Fruit fly (Drosophila melanogaster) whole organism, embryonic: ENCODE results near the gene CG14561.

ENCODE experiments used
- C15 ChIP-seq: fragments of 200-800 bp; sonication (Bioruptor generic); IDR thresholded peaks from 3 replicates; pipeline ENCODE4 v1.3.6; 2022; ENCODE audit warnings: missing biosample characterization, missing genetic modification characterization
- CG12219 ChIP-seq: fragments of 200-800 bp; sonication (Bioruptor generic); optimal IDR thresholded peaks from 3 replicates; lab custom pipeline; 2018; ENCODE audit warnings: missing biosample characterization, mild to moderate bottlenecking, missing genetic modification characterization
- CG12391 ChIP-seq: fragments of 200-800 bp; sonication (Bioruptor generic); optimal IDR thresholded peaks from 3 replicates; lab custom pipeline; 2018; ENCODE audit warnings: missing biosample characterization, mild to moderate bottlenecking, missing genetic modification characterization, moderate library complexity
- CG16815 ChIP-seq: fragments of 200-800 bp; sonication (Bioruptor generic); optimal IDR thresholded peaks from 3 replicates; lab custom pipeline; 2017; ENCODE audit warnings: missing biosample characterization, mild to moderate bottlenecking, missing genetic modification characterization
- CG17186 ChIP-seq: fragments of 200-800 bp; sonication (Bioruptor generic); optimal IDR thresholded peaks from 3 replicates; lab custom pipeline; 2017; ENCODE audit warnings: missing biosample characterization, missing genetic modification reagents, missing genetic modification characterization
- CG1792 ChIP-seq: fragments of 200-800 bp; sonication (Bioruptor generic); optimal IDR thresholded peaks from 2 replicates; lab custom pipeline; 2016; ENCODE audit warnings: missing biosample characterization, missing genetic modification characterization
- CG2875 ChIP-seq: fragments of 200-800 bp; sonication (Bioruptor generic); optimal IDR thresholded peaks from 2 replicates; lab custom pipeline; 2017; ENCODE audit warnings: missing biosample characterization, mild to moderate bottlenecking, missing genetic modification characterization, missing genetic modification reagents
- CG31388 ChIP-seq: fragments of 200-800 bp; sonication (Bioruptor generic); optimal IDR thresholded peaks from 2 replicates; lab custom pipeline; 2016; ENCODE audit warnings: missing biosample characterization, missing genetic modification characterization
- CG33557 ChIP-seq: fragments of 200-800 bp; sonication (Bioruptor generic); optimal IDR thresholded peaks from 2 replicates; lab custom pipeline; 2019; ENCODE audit warnings: missing biosample characterization, mild to moderate bottlenecking, missing genetic modification characterization, moderate library complexity
- CG3407 ChIP-seq: fragments of 200-800 bp; sonication (Bioruptor generic); optimal IDR thresholded peaks from 2 replicates; lab custom pipeline; 2018; ENCODE audit warnings: missing biosample characterization, mild to moderate bottlenecking, missing genetic modification characterization
- CG4360 ChIP-seq: fragments of 200-800 bp; sonication (Bioruptor generic); IDR thresholded peaks from 2 replicates; pipeline ENCODE4 v1.3.6; 2022; ENCODE audit warnings: missing biosample characterization, missing genetic modification characterization
- CG7357 ChIP-seq: fragments of 200-800 bp; sonication (Bioruptor generic); IDR thresholded peaks from 3 replicates; pipeline ENCODE4 v1.3.6; 2022; ENCODE audit warnings: missing biosample characterization, missing genetic modification characterization
- CG7963 ChIP-seq: fragments of 200-800 bp; sonication (Bioruptor generic); IDR thresholded peaks from 3 replicates; pipeline ENCODE4 v1.3.6; 2022; ENCODE audit warnings: missing biosample characterization, missing genetic modification characterization; ENCODE audit not compliant: partially characterized antibody
- CG8388 ChIP-seq: fragments of 200-800 bp; sonication (Bioruptor generic); optimal IDR thresholded peaks from 2 replicates; lab custom pipeline; 2019; ENCODE audit warnings: missing biosample characterization, mild to moderate bottlenecking, missing genetic modification characterization, moderate library complexity
- CG8944 ChIP-seq: fragments of 200-800 bp; sonication (Bioruptor generic); optimal IDR thresholded peaks from 3 replicates; lab custom pipeline; 2016; ENCODE audit warnings: missing biosample characterization, missing genetic modification characterization
- CG9215 ChIP-seq: fragments of 200-800 bp; sonication (Bioruptor generic); IDR thresholded peaks from 2 replicates; pipeline ENCODE4 v1.3.6; 2022; ENCODE audit warnings: missing biosample characterization, missing genetic modification characterization
- Camta ChIP-seq: fragments of 200-800 bp; sonication (Bioruptor generic); optimal IDR thresholded peaks from 2 replicates; lab custom pipeline; 2016; ENCODE audit warnings: missing biosample characterization, missing genetic modification characterization
- D19A ChIP-seq: fragments of 200-800 bp; optimal IDR thresholded peaks from 3 replicates; lab custom pipeline; 2019; ENCODE audit warnings: missing biosample characterization, mild to moderate bottlenecking, missing genetic modification characterization, moderate library complexity
- Elba2 ChIP-seq: fragments of 200-800 bp; sonication (Bioruptor generic); optimal IDR thresholded peaks from 3 replicates; lab custom pipeline; 2016; ENCODE audit warnings: missing biosample characterization, missing genetic modification characterization
- Ets97D ChIP-seq: fragments of 200-800 bp; sonication (Bioruptor generic); optimal IDR thresholded peaks from 3 replicates; lab custom pipeline; 2016; ENCODE audit warnings: missing biosample characterization, missing genetic modification characterization
- Fer3 ChIP-seq: fragments of 200-800 bp; sonication (Bioruptor generic); optimal IDR thresholded peaks from 2 replicates; lab custom pipeline; 2018; ENCODE audit warnings: missing biosample characterization, mild to moderate bottlenecking, missing genetic modification characterization, moderate library complexity
- GATAe ChIP-seq: fragments of 200-800 bp; sonication (Bioruptor generic); conservative IDR thresholded peaks from 2 replicates; pipeline ENCODE4 v1.3.6; 2022; ENCODE audit warnings: missing biosample characterization, missing genetic modification characterization
- Hand ChIP-seq: fragments of 200-800 bp; sonication (Bioruptor generic); optimal IDR thresholded peaks from 2 replicates; lab custom pipeline; 2017; ENCODE audit warnings: mild to moderate bottlenecking, missing biosample characterization, missing genetic modification reagents, missing genetic modification characterization
- Jarid2 ChIP-seq: fragments of 200-800 bp; sonication (Bioruptor generic); optimal IDR thresholded peaks from 3 replicates; lab custom pipeline; 2017; ENCODE audit warnings: mild to moderate bottlenecking, missing biosample characterization, missing genetic modification reagents, missing genetic modification characterization
- Mad ChIP-seq: fragments of 200-800 bp; sonication (Bioruptor generic); optimal IDR thresholded peaks from 2 replicates; lab custom pipeline; 2016; ENCODE audit warnings: missing biosample characterization, missing genetic modification characterization
- Max ChIP-seq: fragments of 200-800 bp; sonication (Bioruptor generic); optimal IDR thresholded peaks from 2 replicates; lab custom pipeline; 2016; ENCODE audit warnings: missing biosample characterization, mild to moderate bottlenecking, missing genetic modification characterization
- Meics ChIP-seq: fragments of 200-800 bp; sonication (Bioruptor generic); optimal IDR thresholded peaks from 2 replicates; lab custom pipeline; 2017; ENCODE audit warnings: missing biosample characterization, mild to moderate bottlenecking, missing genetic modification characterization
- Oli ChIP-seq: fragments of 200-800 bp; sonication (Bioruptor generic); optimal IDR thresholded peaks from 2 replicates; lab custom pipeline; 2018; ENCODE audit warnings: missing biosample characterization, mild to moderate bottlenecking, missing genetic modification characterization, moderate library complexity
- Rfx ChIP-seq: fragments of 200-800 bp; sonication (Bioruptor generic); IDR thresholded peaks from 2 replicates; pipeline ENCODE4 v1.3.6; 2022; ENCODE audit warnings: missing biosample characterization, missing genetic modification characterization
- Ssrp ChIP-seq: fragments of 200-800 bp; sonication (Bioruptor generic); optimal IDR thresholded peaks from 2 replicates; lab custom pipeline; 2018; ENCODE audit warnings: missing biosample characterization, mild to moderate bottlenecking, missing genetic modification characterization, moderate library complexity
- caup ChIP-seq: fragments of 200-800 bp; sonication (Bioruptor generic); optimal IDR thresholded peaks from 3 replicates; lab custom pipeline; 2017; ENCODE audit warnings: missing biosample characterization, mild to moderate bottlenecking, missing genetic modification characterization, moderate library complexity; ENCODE audit not compliant: severe bottlenecking
- cg ChIP-seq: fragments of 200-800 bp; sonication (Bioruptor generic); optimal IDR thresholded peaks from 3 replicates; lab custom pipeline; 2019; ENCODE audit warnings: missing biosample characterization, mild to moderate bottlenecking, missing genetic modification characterization, moderate library complexity
- chif ChIP-seq, 2 experiments: fragments of 200-800 bp; sonication (Bioruptor generic); optimal IDR thresholded peaks; 3 replicates each; lab custom pipeline; 2016; ENCODE audit warnings: missing biosample characterization in 2 of 2, missing genetic modification characterization in 2 of 2
- chn ChIP-seq: fragments of 200-800 bp; sonication (Bioruptor generic); optimal IDR thresholded peaks from 2 replicates; lab custom pipeline; 2016; ENCODE audit warnings: missing biosample characterization, missing genetic modification characterization
- disco-r ChIP-seq: fragments of 200-800 bp; sonication (Bioruptor generic); optimal IDR thresholded peaks from 2 replicates; lab custom pipeline; 2016; ENCODE audit warnings: missing biosample characterization, missing genetic modification characterization
- ems ChIP-seq: fragments of 200-800 bp; sonication (Bioruptor generic); optimal IDR thresholded peaks from 3 replicates; lab custom pipeline; 2016; ENCODE audit warnings: missing biosample characterization, missing genetic modification characterization
- exex ChIP-seq: fragments of 200-800 bp; sonication (Bioruptor generic); optimal IDR thresholded peaks from 4 replicates; lab custom pipeline; 2018; ENCODE audit warnings: missing biosample characterization, mild to moderate bottlenecking, missing genetic modification characterization, moderate library complexity
- ftz-f1 ChIP-seq: fragments of 200-800 bp; sonication (Bioruptor generic); optimal IDR thresholded peaks from 2 replicates; lab custom pipeline; 2016; ENCODE audit warnings: missing biosample characterization, missing genetic modification characterization
- gro ChIP-seq: fragments of 200-800 bp; sonication (Bioruptor generic); optimal IDR thresholded peaks from 2 replicates; lab custom pipeline; 2016; ENCODE audit warnings: missing biosample characterization, missing genetic modification characterization
- gsb-n ChIP-seq: fragments of 200-800 bp; sonication (Bioruptor generic); optimal IDR thresholded peaks from 3 replicates; lab custom pipeline; 2018; ENCODE audit warnings: missing biosample characterization, mild to moderate bottlenecking, missing genetic modification characterization
- lab ChIP-seq: fragments of 200-800 bp; sonication (Bioruptor generic); optimal IDR thresholded peaks from 3 replicates; lab custom pipeline; 2017; ENCODE audit warnings: missing biosample characterization, missing genetic modification characterization, mild to moderate bottlenecking, moderate library complexity, missing genetic modification reagents
- odd ChIP-seq: fragments of 200-800 bp; sonication (Bioruptor generic); optimal IDR thresholded peaks from 2 replicates; lab custom pipeline; 2017; ENCODE audit warnings: missing biosample characterization, mild to moderate bottlenecking, missing genetic modification characterization
- p53 ChIP-seq: fragments of 200-800 bp; sonication (Bioruptor generic); optimal IDR thresholded peaks from 2 replicates; lab custom pipeline; 2016; ENCODE audit warnings: missing biosample characterization, missing genetic modification characterization
- pb ChIP-seq: fragments of 200-800 bp; sonication (Bioruptor generic); optimal IDR thresholded peaks from 3 replicates; lab custom pipeline; 2016; ENCODE audit warnings: missing biosample characterization, missing genetic modification characterization
- sd ChIP-seq: fragments of 200-800 bp; sonication (Bioruptor generic); optimal IDR thresholded peaks from 3 replicates; lab custom pipeline; 2018; ENCODE audit warnings: missing biosample characterization, mild to moderate bottlenecking, missing genetic modification characterization, moderate library complexity
- toy ChIP-seq: fragments of 200-800 bp; sonication (Bioruptor generic); IDR thresholded peaks from 2 replicates; pipeline ENCODE4 v1.3.6; 2022; ENCODE audit warnings: missing biosample characterization, missing genetic modification characterization
- trem ChIP-seq: fragments of 200-800 bp; optimal IDR thresholded peaks from 3 replicates; lab custom pipeline; 2019; ENCODE audit warnings: missing biosample characterization, mild to moderate bottlenecking, missing genetic modification characterization, moderate library complexity
- trh ChIP-seq: fragments of 200-800 bp; sonication (Bioruptor generic); optimal IDR thresholded peaks from 2 replicates; lab custom pipeline; 2016; ENCODE audit warnings: missing biosample characterization, missing genetic modification characterization

The CG14561 gene

dm6 chr3L:22075706-22076398 is 10.1 kb downstream of the CG14561 start, which contains the start of the genes CG7130 and RpLP0 (continued):
- TF ChIP-seq Camta (GFP tag; lab: Kevin White, UChicago) (peak; percentile 91), CG31388 (GFP tag; lab: Kevin White, UChicago) (peak; percentile 67), CG3407 (GFP tag; lab: Kevin White, UChicago) (peak; percentile 94), chn (GFP tag; lab: Kevin White, UChicago) (peak; percentile 89), disco-r (GFP tag; lab: Kevin White, UChicago) (peak; percentile 93), caup (GFP tag; lab: Kevin White, UChicago) (peak; percentile 98), Rfx (GFP tag; lab: Robert Waterston, UW) (peak; percentile 91), Ets97D (GFP tag; lab: Kevin White, UChicago) (peak; percentile 100), cg (GFP tag; lab: Kevin White, UChicago) (no peak), C15 (GFP tag; lab: Robert Waterston, UW) (0 out of 3 replicates have a peak, but pooled peaks have one; percentile 56), Meics (peak; percentile 96), CG9215 (GFP tag; lab: Robert Waterston, UW) (peak; percentile 56), trh (peak; percentile 78), CG12219 (GFP tag; lab: Kevin White, UChicago) (peak; percentile 90), Oli (tag; lab: Kevin White, UChicago) (peak; percentile 81), D19A (peak; percentile 59), Hand (GFP tag; lab: Kevin White, UChicago) (peak; percentile 82), trem (tag; lab: Kevin White, UChicago) (peak; percentile 89), p53 (GFP tag; lab: Kevin White, UChicago) (peak; percentile 89), exex (peak; percentile 68), CG4360 (peak; percentile 41; the same call in 1 of the 2 replicates)

DNA sequence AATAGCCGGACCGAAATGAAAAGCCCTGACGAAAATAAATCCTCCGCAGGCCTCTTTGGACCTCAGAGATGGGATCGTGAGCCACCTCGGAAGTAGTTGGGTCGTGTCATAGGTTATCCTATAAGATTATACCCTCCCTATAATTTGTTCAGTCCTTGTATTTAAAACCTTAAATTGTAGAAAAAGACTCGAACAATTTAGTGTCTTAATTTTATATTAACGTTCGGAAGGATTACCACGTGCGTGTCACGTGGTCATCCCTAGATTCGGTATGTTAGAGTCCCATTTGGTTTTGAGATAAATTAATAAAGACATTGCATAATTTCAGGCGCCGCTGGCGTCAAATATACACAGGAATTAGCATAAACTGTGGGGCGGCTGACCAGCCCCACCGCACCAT is 12.4 kb downstream of the CG14561 start:
- no peak for TF ChIP-seq CG7963 (GFP tag; lab: Robert Waterston, UW)
- TF ChIP-seq CG31388 (GFP tag; lab: Kevin White, UChicago) = no peak
- TF ChIP-seq CG1792 (GFP tag; lab: Kevin White, UChicago) = no peak
- TF ChIP-seq CG16815 = peak; percentile 30
- peak; percentile 30 for TF ChIP-seq CG2875 (GFP tag; lab: Kevin White, UChicago)
- TF ChIP-seq CG12391 (tag; lab: Kevin White, UChicago) = peak; percentile 71
- TF ChIP-seq GATAe (GFP tag; lab: Robert Waterston, UW) = no peak
- TF ChIP-seq Fer3 (tag; lab: Kevin White, UChicago) = peak; percentile 52
- peak; percentile 10 for TF ChIP-seq CG33557 (GFP tag; lab: Kevin White, UChicago)
- peak; percentile 59 for TF ChIP-seq lab (GFP tag; lab: Kevin White, UChicago)
- peak; percentile 61 for TF ChIP-seq CG8388
- peak; percentile 39 for TF ChIP-seq D19A
- TF ChIP-seq chif (GFP tag; optimal IDR thresholded peaks at IDR 0.05; lab: Kevin White, UChicago) = peak; percentile 26 to 63
- TF ChIP-seq sd (tag; lab: Kevin White, UChicago) = no peak
- peak; percentile 25 for TF ChIP-seq odd (GFP tag; lab: Kevin White, UChicago)
- TF ChIP-seq ems (GFP tag; lab: Kevin White, UChicago) = peak; percentile 47
- no peak for TF ChIP-seq CG17186
- peak; percentile 39 for TF ChIP-seq Ssrp (tag; lab: Kevin White, UChicago)
- peak; percentile 40 for TF ChIP-seq CG8944
- no peak for TF ChIP-seq CG7357 (GFP tag; lab: Robert Waterston, UW)
- TF ChIP-seq Rfx (GFP tag; lab: Robert Waterston, UW) = peak; percentile 64
- TF ChIP-seq gsb-n (tag; lab: Kevin White, UChicago) = peak; percentile 2
- no peak for TF ChIP-seq Elba2 (GFP tag; lab: Kevin White, UChicago)
- TF ChIP-seq Max (GFP tag; lab: Kevin White, UChicago) = peak; percentile 18
- TF ChIP-seq toy (GFP tag; lab: Robert Waterston, UW) = no peak
- peak; percentile 24 for TF ChIP-seq Mad (GFP tag; lab: Kevin White, UChicago)
- TF ChIP-seq pb = no peak
- no peak for TF ChIP-seq p53 (GFP tag; lab: Kevin White, UChicago)
- peak; percentile 48 for TF ChIP-seq gro (GFP tag; lab: Kevin White, UChicago)
- no peak for TF ChIP-seq Jarid2 (GFP tag; lab: Kevin White, UChicago)
- TF ChIP-seq ftz-f1 (GFP tag; lab: Kevin White, UChicago) = no peak
